Fruit fly (Drosophila melanogaster) whole organism, pupa: ENCODE measurements around the gene S.

Experiments
- CG12605 ChIP-seq: fragments of 200-800 bp; sonication (Bioruptor generic); IDR thresholded peaks from 2 replicates; pipeline ENCODE4 v1.3.6; 2022; ENCODE audit warnings: missing biosample characterization, missing genetic modification characterization
- CG32121 ChIP-seq: fragments of 200-800 bp; sonication (Bioruptor generic); IDR thresholded peaks from 2 replicates; pipeline ENCODE4 v1.3.6; 2022; ENCODE audit warnings: missing biosample characterization, missing genetic modification characterization
- CG4496 ChIP-seq: fragments of 200-800 bp; sonication (Bioruptor generic); IDR thresholded peaks from 3 replicates; pipeline ENCODE4 v1.3.6; 2022; ENCODE audit warnings: missing biosample characterization, missing genetic modification characterization
- CG8159 ChIP-seq: fragments of 200-800 bp; sonication (Bioruptor generic); optimal IDR thresholded peaks from 3 replicates; lab custom pipeline; 2018; ENCODE audit warnings: missing biosample characterization, mild to moderate bottlenecking, missing genetic modification characterization, moderate library complexity
- D1 ChIP-seq: fragments of 200-800 bp; sonication (Bioruptor generic); optimal IDR thresholded peaks from 2 replicates; lab custom pipeline; 2018; ENCODE audit warnings: missing biosample characterization, mild to moderate bottlenecking, missing genetic modification characterization, moderate library complexity
- EcR ChIP-seq: fragments of 200-800 bp; sonication (Bioruptor generic); optimal IDR thresholded peaks from 3 replicates; lab custom pipeline; 2019; ENCODE audit warnings: missing biosample characterization, missing genetic modification characterization, mild to moderate bottlenecking, moderate library complexity, missing genetic modification reagents

dm6 chr2L:1064544-1064943, 13.1 kb downstream of the S start:
- TF ChIP-seq CG12605 (GFP tag; lab: Robert Waterston, UW) = no peak
- no peak for TF ChIP-seq D1 (tag; lab: Kevin White, UChicago)
- TF ChIP-seq CG4496 (GFP tag; lab: Robert Waterston, UW) = no peak
- no peak for TF ChIP-seq CG8159 (tag; lab: Kevin White, UChicago)
- TF ChIP-seq EcR = no peak
- TF ChIP-seq CG32121 (GFP tag; lab: Robert Waterston, UW) = no peak
